Worm (Caenorhabditis elegans): ENCODE data around the gene T23B5.3.

T23B5.3 gene

ce11 chrIV:12724641-12725040 lies 36.2 kb downstream of the T23B5.3 start, which contains the start of the genes T23F6.3 and rbd-1 (continued):
- TF ChIP-seq lin-38 (GFP tag; IDR thresholded peaks at IDR 0.05) (peak; percentile 83), unc-62 (GFP tag; optimal IDR thresholded peaks at IDR 0.05 in 1 of 2) (peak in 1 of 2 experiments; percentile 3), unc-62 (tag; optimal IDR thresholded peaks at IDR 0.05) (no peak)

ce11 chrIV:12725228-12725627 lies 36.8 kb downstream of the T23B5.3 start:
- TF ChIP-seq T20F7.1 (GFP tag; optimal IDR thresholded peaks at IDR 0.05): no peak
- no peak for TF ChIP-seq F44E2.7 (GFP tag; IDR thresholded peaks at IDR 0.05)

- TF ChIP-seq Y48G9A.11 (GFP tag; IDR thresholded peaks at IDR 0.05): no peak
- TF ChIP-seq dve-1 (tag; optimal IDR thresholded peaks at IDR 0.05; ENCODE audit: insufficient read depth): no peak
- TF ChIP-seq D1046.2 (GFP tag; IDR thresholded peaks at IDR 0.05): no peak
- TF ChIP-seq egl-27 (tag; optimal IDR thresholded peaks at IDR 0.05): no peak
- no peak for TF ChIP-seq hlh-30 (tag; optimal IDR thresholded peaks at IDR 0.05; ENCODE audit: insufficient read depth)
- no peak for TF ChIP-seq ceh-44 (GFP tag; IDR thresholded peaks at IDR 0.05)
- TF ChIP-seq T20F7.1 (GFP tag; optimal IDR thresholded peaks at IDR 0.05): no peak
- no peak for TF ChIP-seq ZK546.5 (tag; optimal IDR thresholded peaks at IDR 0.05)
- TF ChIP-seq nhr-42 (GFP tag; IDR thresholded peaks at IDR 0.05): no peak
- TF ChIP-seq ceh-20 (GFP tag; IDR thresholded peaks at IDR 0.05): no peak
- no peak for TF ChIP-seq cey-2 (tag; optimal IDR thresholded peaks at IDR 0.05; ENCODE audit: borderline replicate concordance, insufficient read depth)
- no peak for TF ChIP-seq mxl-2 (GFP tag; conservative IDR thresholded peaks at IDR 0.05)
- no peak for TF ChIP-seq tra-1 (GFP tag; IDR thresholded peaks at IDR 0.05)
- TF ChIP-seq lin-38 (GFP tag; IDR thresholded peaks at IDR 0.05): no peak
- no peak for TF ChIP-seq snpc-1.2 (GFP tag; IDR thresholded peaks at IDR 0.05)
- TF ChIP-seq aha-1 (tag): no peak
- no peak for TF ChIP-seq T26A8.4 (GFP tag; IDR thresholded peaks at IDR 0.05)
- no peak for TF ChIP-seq daf-19 (GFP tag; conservative IDR thresholded peaks at IDR 0.05)
- no peak for TF ChIP-seq nhr-76 (tag; optimal IDR thresholded peaks at IDR 0.05)
- no peak for TF ChIP-seq hmg-1.1 (GFP tag; IDR thresholded peaks at IDR 0.05)
Observed at ce11 chrIV:12725925-12726324, 37.5 kb downstream of the T23B5.3 start.

ce11 chrIV:12728162-12728561 lies 39.7 kb downstream of the T23B5.3 start:
- TF ChIP-seq nhr-111 (GFP tag; optimal IDR thresholded peaks at IDR 0.05): no peak
- TF ChIP-seq pqm-1 (tag; optimal IDR thresholded peaks at IDR 0.05): peak; percentile 52
- peak; percentile 16 for TF ChIP-seq hlh-11 (tag; optimal IDR thresholded peaks at IDR 0.05)
- peak; percentile 39; the same call in 1 of the 2 replicates for TF ChIP-seq dmd-6 (GFP tag; IDR thresholded peaks at IDR 0.05)
- TF ChIP-seq aha-1 (tag): peak; percentile 37

ce11 chrIV:12730624-12731023 lies 42.2 kb downstream of the T23B5.3 start:
- TF ChIP-seq madf-5 (GFP tag; IDR thresholded peaks at IDR 0.05) (0 out of 4 replicates have a peak, but pooled peaks of 1 of the 2 experiments have one; percentile 14), Y48G9A.11 (GFP tag; IDR thresholded peaks at IDR 0.05) (0 out of 2 replicates have a peak, but pooled peaks have one; percentile 30), egl-43 (GFP tag; IDR thresholded peaks at IDR 0.05) (0 out of 2 replicates have a peak, but pooled peaks have one; percentile 21), lim-7 (GFP tag; IDR thresholded peaks at IDR 0.05) (peak; percentile 47; the same call in 1 of the 2 replicates), F26F4.8 (GFP tag; conservative IDR thresholded peaks at IDR 0.05) (0 out of 2 replicates have a peak, but pooled peaks have one; percentile 28)

ce11 chrIV:12731503-12731902 lies 43.0 kb downstream of the T23B5.3 start:
- peak; percentile 13; the same call in 1 of the 2 replicates for TF ChIP-seq F44E2.7 (GFP tag; IDR thresholded peaks at IDR 0.05)
- peak in 1 of 2 experiments; percentile 55; a peak in 1 of 4 replicates for TF ChIP-seq madf-5 (GFP tag; IDR thresholded peaks at IDR 0.05)
- TF ChIP-seq dmd-8 (GFP tag; IDR thresholded peaks at IDR 0.05): 0 out of 2 replicates have a peak, but pooled peaks have one; percentile 57
- peak; percentile 21; the same call in 1 of the 2 replicates for TF ChIP-seq tra-1 (GFP tag; IDR thresholded peaks at IDR 0.05)
